Worm (Caenorhabditis elegans) whole organism, dauer: ENCODE measurements around the gene gst-19.

Source experiments
- unc-62 ChIP-seq: sonication (generic microtip); optimal IDR thresholded peaks from 2 replicates; lab custom pipeline; 2017; ENCODE audit warnings: missing biosample characterization, missing genetic modification reagents, missing genetic modification characterization

gst-19 gene

ce11 chrII:13637464-13637863 lies 10.5 kb upstream of the gst-19 start:
- TF ChIP-seq unc-62 (GFP tag; lab: Kevin White, UChicago): no peak

- TF ChIP-seq unc-62 (GFP tag; lab: Kevin White, UChicago): no peak
Observed at ce11 chrII:13636596-13636995, 9.7 kb upstream of the gst-19 start.

ce11 chrII:13632238-13632637 lies 5.3 kb upstream of the gst-19 start, which contains the start of gene tag-10:
Gene tag-10, plus strand, starts transcription at chrII:13632584.
- no peak for TF ChIP-seq unc-62 (GFP tag; lab: Kevin White, UChicago)

DNA sequence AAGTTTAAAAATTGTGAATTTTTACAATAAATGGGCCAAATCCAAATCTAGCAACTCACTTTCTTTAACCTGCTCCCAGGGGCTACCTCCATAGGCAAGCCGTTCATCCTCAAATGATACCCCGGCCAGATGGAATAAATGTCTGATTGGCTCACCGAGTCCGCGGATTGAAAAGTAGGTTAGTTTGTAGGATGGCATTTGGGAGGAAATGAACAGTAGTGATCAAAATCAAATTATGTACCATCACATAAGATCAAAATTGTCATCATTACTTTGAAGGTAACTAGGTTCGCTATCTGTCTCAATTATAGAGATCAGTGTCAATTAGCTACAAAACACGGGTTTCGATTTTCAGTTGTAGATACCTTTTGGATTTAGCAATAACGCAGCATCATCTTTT lies 3.7 kb upstream of the gst-19 start, which contains the start of the genes gst-17 and gst-18:
TSS of gene gst-17 (minus strand) at position 101 of the 400 bp plus-strand sequence.
TSS of gene gst-18 (minus strand) at position 198 of the 400 bp plus-strand sequence.
- TF ChIP-seq unc-62 (GFP tag; lab: Kevin White, UChicago): no peak

- TF ChIP-seq unc-62 (GFP tag; lab: Kevin White, UChicago): no peak
Observed at ce11 chrII:13624330-13624729, 2.6 kb downstream of the gst-19 start, which contains the start of gene gst-16. Gene gst-16, minus strand, starts transcription at chrII:13624440.

DNA sequence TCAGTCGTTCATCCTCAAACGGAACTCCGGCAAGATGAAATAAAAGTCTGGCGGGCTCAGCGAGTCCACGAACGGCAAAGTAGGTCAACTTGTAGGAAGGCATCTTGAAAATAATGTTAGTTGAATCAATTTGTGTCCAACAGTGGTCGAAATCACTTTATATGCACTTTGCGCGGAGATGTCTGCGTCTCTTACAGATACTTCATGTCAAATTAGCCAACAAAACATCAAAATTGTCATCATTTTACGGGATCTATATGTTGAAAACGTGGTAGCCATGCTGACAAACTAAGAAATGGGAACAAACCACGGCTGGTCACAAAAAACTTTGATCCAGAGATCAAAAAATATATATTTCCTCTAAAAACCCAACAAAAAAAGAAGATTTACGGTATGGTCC lies 9.1 kb downstream of the gst-19 start, which contains the start of gene gst-12:
TSS of gene gst-12 (minus strand) at position 254 of the 400 bp plus-strand sequence.
- TF ChIP-seq unc-62 (GFP tag; lab: Kevin White, UChicago): no peak

ce11 chrII:13616000-13616399 lies 10.9 kb downstream of the gst-19 start, which contains the start of gene gst-14:
Gene gst-14, minus strand, starts transcription at chrII:13616100.
- no peak for TF ChIP-seq unc-62 (GFP tag; lab: Kevin White, UChicago)

DNA sequence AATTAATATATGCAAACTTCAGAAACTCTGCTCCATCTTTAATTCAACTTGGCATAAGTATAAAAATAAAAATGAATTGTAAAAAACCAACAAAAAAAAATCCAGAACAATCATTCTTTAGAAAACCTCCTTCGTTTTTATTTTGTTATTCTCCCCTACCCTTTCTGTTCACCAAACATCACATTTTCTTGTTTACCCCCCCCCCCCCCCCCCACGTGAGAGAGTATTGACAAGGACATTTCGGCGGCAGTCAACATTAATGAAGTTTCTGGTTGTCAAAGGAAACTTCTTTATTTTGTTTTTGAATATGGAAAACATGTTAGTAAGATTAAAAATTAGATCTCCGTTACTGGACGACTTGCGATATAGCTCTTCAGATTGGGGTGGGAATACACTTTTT lies 12.4 kb downstream of the gst-19 start:
- no peak for TF ChIP-seq unc-62 (GFP tag; lab: Kevin White, UChicago)

DNA sequence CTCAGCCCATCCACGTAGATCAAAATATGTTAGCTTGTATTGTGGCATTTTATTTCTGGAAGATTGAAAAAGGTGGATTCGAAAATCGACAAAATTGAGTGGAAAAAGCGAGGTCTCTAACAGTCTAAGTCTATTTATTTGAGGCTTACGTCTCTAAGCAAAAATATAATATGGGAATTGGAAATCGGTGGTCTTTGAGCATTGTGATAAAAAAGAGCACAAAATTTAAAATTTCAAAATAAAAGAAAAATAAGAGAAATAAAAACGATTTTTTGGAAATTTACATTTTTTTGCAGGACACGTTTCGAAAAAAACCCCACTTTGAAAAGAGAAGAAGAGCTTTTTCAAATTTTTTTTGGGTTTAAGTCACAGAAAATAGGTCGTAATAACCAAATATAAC lies 13.8 kb downstream of the gst-19 start, which contains the start of gene gst-15:
TSS of gene gst-15 (minus strand) at position 101 of the 400 bp plus-strand sequence.
- no peak for TF ChIP-seq unc-62 (GFP tag; lab: Kevin White, UChicago)

DNA sequence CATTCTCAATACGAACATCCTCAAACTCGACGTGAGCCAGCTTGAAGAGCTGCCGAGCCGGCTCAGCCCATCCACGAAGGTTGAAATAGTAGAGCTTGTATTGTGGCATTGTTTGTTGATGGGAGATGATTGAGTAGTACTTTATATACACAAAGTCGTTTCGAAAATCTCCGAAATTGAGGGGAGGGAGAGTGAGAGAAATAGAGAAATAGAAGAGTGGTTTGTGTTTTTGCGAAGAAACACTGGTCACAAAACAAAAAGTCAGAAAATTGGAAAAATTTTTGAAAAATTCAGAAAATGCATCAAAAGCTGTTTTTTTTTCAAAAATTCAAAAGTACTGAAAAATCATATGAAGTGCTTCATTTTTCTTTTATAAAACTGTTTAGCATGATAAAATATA lies 15.8 kb downstream of the gst-19 start, which contains the start of gene gst-24:
TSS of gene gst-24 (minus strand) at position 181 of the 400 bp plus-strand sequence.
- no peak for TF ChIP-seq unc-62 (GFP tag; lab: Kevin White, UChicago)

ce11 chrII:13609655-13610054 lies 17.3 kb downstream of the gst-19 start, which contains the start of gene gst-20:
Gene gst-20, minus strand, starts transcription at chrII:13609824.
- no peak for TF ChIP-seq unc-62 (GFP tag; lab: Kevin White, UChicago)

DNA sequence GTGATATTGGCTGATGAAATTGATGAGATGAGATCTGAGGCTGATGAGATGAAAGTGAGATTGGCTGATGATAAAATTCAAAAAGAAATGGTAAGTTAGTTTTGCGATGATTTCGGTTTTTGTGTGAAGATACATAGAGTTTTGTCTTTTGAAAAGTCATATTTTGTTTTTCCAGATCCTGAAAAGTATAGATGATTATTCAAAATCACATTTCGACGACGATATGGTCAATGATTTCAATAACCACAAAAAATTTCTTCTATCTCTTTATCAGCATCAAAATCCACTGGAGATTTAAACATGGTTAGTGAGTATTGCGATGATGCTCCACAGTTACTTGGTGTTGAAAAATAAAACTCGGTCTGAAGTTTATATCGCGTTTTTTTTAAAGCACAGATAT lies 26.0 kb downstream of the gst-19 start, which contains the start of gene csp-1:
TSS of gene csp-1 (plus strand) at position 301 of the 400 bp plus-strand sequence.
- no peak for TF ChIP-seq unc-62 (GFP tag; lab: Kevin White, UChicago)

DNA sequence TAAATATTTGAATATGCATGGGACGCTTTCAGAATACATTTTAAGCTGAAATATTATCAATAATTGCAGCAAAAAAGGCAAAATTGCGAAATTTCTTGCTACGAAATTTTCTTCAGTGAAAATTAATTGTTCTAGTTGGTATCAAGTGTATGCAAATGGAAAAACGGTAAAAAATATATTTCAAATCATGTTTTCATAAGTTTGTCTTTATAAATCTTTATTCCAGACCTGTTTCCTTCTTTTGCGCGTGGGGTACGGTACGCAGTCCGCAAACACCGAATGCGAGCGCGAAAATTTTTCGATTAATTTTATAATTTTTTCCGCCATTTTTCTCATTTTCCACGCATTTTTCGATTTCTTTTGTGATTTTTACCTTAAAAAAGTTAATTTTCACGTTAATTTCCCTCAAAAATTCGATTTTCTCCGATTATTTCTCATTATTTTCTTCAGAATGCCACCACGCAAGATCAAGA lies 30.4 kb downstream of the gst-19 start, which contains the start of the genes fbxc-23 and csc-1:
TSS of gene fbxc-23 (minus strand) at position 51 of the 473 bp plus-strand sequence.
TSS of gene csc-1 (plus strand) at position 451 of the 473 bp plus-strand sequence.
- no peak for TF ChIP-seq unc-62 (GFP tag; lab: Kevin White, UChicago)

- no peak for TF ChIP-seq unc-62 (GFP tag; lab: Kevin White, UChicago)
Observed at ce11 chrII:13595279-13595678, 31.7 kb downstream of the gst-19 start.

DNA sequence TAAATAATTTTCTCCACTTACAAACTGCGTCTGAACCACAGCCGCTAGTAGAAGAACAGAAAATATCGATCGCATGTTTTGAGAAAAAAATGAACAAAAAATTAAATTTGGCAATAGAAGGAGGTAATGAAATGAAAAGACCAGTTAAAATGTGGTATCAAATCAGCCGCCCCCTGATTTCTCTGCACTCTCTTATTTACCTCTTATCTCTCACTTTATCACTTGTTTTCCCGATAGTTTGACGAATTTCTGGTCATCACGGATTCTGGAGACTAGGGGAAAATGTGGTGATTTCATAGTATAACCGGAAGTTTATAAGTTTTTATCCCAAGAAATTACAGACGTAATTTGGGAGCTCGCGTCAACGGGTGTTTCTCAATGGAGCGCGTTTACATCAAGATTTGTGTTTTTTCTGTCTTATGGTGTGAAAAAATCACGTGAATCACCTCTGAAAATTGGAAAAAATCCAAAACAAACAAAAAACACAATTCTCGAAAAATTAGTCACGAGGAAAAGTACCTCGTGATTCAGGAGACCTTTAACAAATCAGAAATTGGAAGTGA lies 33.2 kb downstream of the gst-19 start, which contains the start of gene clec-146:
TSS of gene clec-146 (minus strand) at position 116 of the 563 bp plus-strand sequence.
- no peak for TF ChIP-seq unc-62 (GFP tag; lab: Kevin White, UChicago)

ce11 chrII:13590461-13590860 lies 36.5 kb downstream of the gst-19 start, which contains the start of gene clec-145:
Gene clec-145, minus strand, starts transcription at chrII:13590561.
- no peak for TF ChIP-seq unc-62 (GFP tag; lab: Kevin White, UChicago)
